Worm (Caenorhabditis elegans) whole organism, L1 larva: ENCODE measurements around the gene nhr-177.

Experiments
- C34B4.2 ChIP-seq: sonication (generic microtip); optimal IDR thresholded peaks from 2 replicates; lab custom pipeline; 2017; ENCODE audit warnings: mild to moderate bottlenecking, missing genetic modification characterization, missing compliant biosample characterization
- Y116A8C.19 ChIP-seq: sonication (generic microtip); optimal IDR thresholded peaks from 2 replicates; lab custom pipeline; 2016; ENCODE audit warnings: missing compliant biosample characterization, missing genetic modification characterization, borderline replicate concordance
- aha-1 ChIP-seq: fragments of 150-350 bp; optimal IDR thresholded peaks from 2 replicates; lab custom pipeline; 2014; ENCODE audit warnings: missing biosample characterization, missing genetic modification characterization
- alr-1 ChIP-seq: fragments of 200-800 bp; sonication (Bioruptor generic); optimal IDR thresholded peaks from 2 replicates; lab custom pipeline; 2018; ENCODE audit warnings: borderline replicate concordance, mild to moderate bottlenecking, missing genetic modification characterization, missing compliant biosample characterization
- aly-2 ChIP-seq: fragments of 150-350 bp; optimal IDR thresholded peaks from 2 replicates; lab custom pipeline; 2014; ENCODE audit warnings: missing biosample characterization, missing genetic modification characterization
- ceh-8 ChIP-seq: fragments of 200-800 bp; sonication (Bioruptor generic); optimal IDR thresholded peaks from 2 replicates; lab custom pipeline; 2018; ENCODE audit warnings: mild to moderate bottlenecking, missing genetic modification characterization, moderate library complexity, missing compliant biosample characterization
- ceh-82 ChIP-seq, 3 experiments: fragments of 150-350 bp in 1 of 3; sonication (generic microtip) in 2 of 3; optimal IDR thresholded peaks; 2 replicates each; lab custom pipeline; 2014 to 2017; ENCODE audit warnings: missing biosample characterization in 3 of 3, missing genetic modification characterization in 3 of 3
- ceh-88 ChIP-seq: fragments of 200-800 bp; sonication (Bioruptor generic); IDR thresholded peaks from 2 replicates; pipeline ENCODE4 v1.3.6; 2022; ENCODE audit warnings: missing genetic modification characterization, missing compliant biosample characterization
- ces-1 ChIP-seq: fragments of 150-350 bp; optimal IDR thresholded peaks from 2 replicates; lab custom pipeline; 2014; ENCODE audit warnings: missing biosample characterization, missing genetic modification reagents, missing genetic modification characterization
- efl-1 ChIP-seq, 4 experiments: fragments of 150-350 bp; optimal IDR thresholded peaks in 3 of 4; peaks in 1 of 4; 1 replicate in 1 of 4; 2 replicates in 3 of 4; lab custom pipeline; 2014; ENCODE audit warnings: missing biosample characterization in 2 of 4, missing genetic modification characterization in 2 of 4, missing genetic modification reagents in 2 of 4
- efl-3 ChIP-seq: fragments of 200-800 bp; sonication (Bioruptor generic); optimal IDR thresholded peaks from 2 replicates; lab custom pipeline; 2018; ENCODE audit warnings: mild to moderate bottlenecking, missing genetic modification characterization, missing compliant biosample characterization
- egl-27 ChIP-seq, 2 experiments: fragments of 150-350 bp in 1 of 2; sonication (generic microtip); optimal IDR thresholded peaks; 3 replicates each; lab custom pipeline; 2017 to 2018; ENCODE audit warnings: missing biosample characterization in 2 of 2, missing genetic modification characterization in 2 of 2, missing genetic modification reagents in 2 of 2
- elt-3 ChIP-seq, 6 experiments: fragments of 150-350 bp in 1 of 6; sonication (generic microtip); optimal IDR thresholded peaks; 2 replicates each; lab custom pipeline; 2017 to 2018; ENCODE audit warnings: missing biosample characterization in 6 of 6, missing genetic modification characterization in 6 of 6, inconsistent platforms in 1 of 6
- ets-5 ChIP-seq: fragments of 200-800 bp; sonication (Bioruptor generic); IDR thresholded peaks from 2 replicates; pipeline ENCODE4 v1.3.6; 2022; ENCODE audit warnings: missing genetic modification characterization, missing compliant biosample characterization
- fkh-4 ChIP-seq: sonication (generic microtip); optimal IDR thresholded peaks from 2 replicates; lab custom pipeline; 2016; ENCODE audit warnings: missing compliant biosample characterization, missing genetic modification characterization, borderline replicate concordance
- fos-1 ChIP-seq: fragments of 150-350 bp; optimal IDR thresholded peaks from 2 replicates; lab custom pipeline; 2014; ENCODE audit warnings: missing biosample characterization, missing genetic modification characterization
- irx-1 ChIP-seq: sonication (generic microtip); optimal IDR thresholded peaks from 2 replicates; lab custom pipeline; 2016; ENCODE audit warnings: missing genetic modification characterization, missing compliant biosample characterization
- lin-35 ChIP-seq, 2 experiments: fragments of 150-350 bp; optimal IDR thresholded peaks; 2 replicates each; lab custom pipeline; 2014; ENCODE audit warnings: missing biosample characterization in 2 of 2, missing genetic modification characterization in 2 of 2, missing genetic modification reagents in 2 of 2
- lir-3 ChIP-seq: sonication (generic microtip); optimal IDR thresholded peaks from 2 replicates; lab custom pipeline; 2016; ENCODE audit warnings: mild to moderate bottlenecking, missing genetic modification characterization, moderate library complexity, missing compliant biosample characterization; ENCODE audit not compliant: poor library complexity
- lsy-2 ChIP-seq, 2 experiments: fragments of 150-350 bp; optimal IDR thresholded peaks; 2 replicates each; lab custom pipeline; 2014; ENCODE audit warnings: missing biosample characterization in 2 of 2, missing genetic modification characterization in 2 of 2
- mdl-1 ChIP-seq, 2 experiments: fragments of 150-350 bp; optimal IDR thresholded peaks; 2 replicates each; lab custom pipeline; 2014 to 2017; ENCODE audit warnings: missing biosample characterization in 2 of 2, missing genetic modification characterization in 2 of 2, inconsistent platforms in 1 of 2
- mef-2 ChIP-seq: fragments of 150-350 bp; optimal IDR thresholded peaks from 2 replicates; lab custom pipeline; 2014; ENCODE audit warnings: missing biosample characterization, missing genetic modification characterization
- mep-1 ChIP-seq: fragments of 150-350 bp; optimal IDR thresholded peaks from 2 replicates; lab custom pipeline; 2014; ENCODE audit warnings: missing biosample characterization, missing genetic modification characterization
- nhr-11 ChIP-seq: fragments of 150-350 bp; optimal IDR thresholded peaks from 2 replicates; lab custom pipeline; 2014; ENCODE audit warnings: missing biosample characterization, missing genetic modification characterization
- nhr-12 ChIP-seq: sonication (generic microtip); optimal IDR thresholded peaks from 2 replicates; lab custom pipeline; 2017; ENCODE audit warnings: missing biosample characterization, missing genetic modification characterization
- nhr-20 ChIP-seq: sonication (generic microtip); optimal IDR thresholded peaks from 2 replicates; lab custom pipeline; 2016; ENCODE audit warnings: mild to moderate bottlenecking, missing genetic modification characterization, missing compliant biosample characterization
- nhr-28 ChIP-seq: fragments of 150-350 bp; optimal IDR thresholded peaks from 2 replicates; lab custom pipeline; 2014; ENCODE audit warnings: missing biosample characterization, missing genetic modification characterization
- nhr-47 ChIP-seq: sonication (generic microtip); optimal IDR thresholded peaks from 2 replicates; lab custom pipeline; 2016; ENCODE audit warnings: mild to moderate bottlenecking, missing genetic modification characterization, moderate library complexity, missing compliant biosample characterization
- nhr-71 ChIP-seq: sonication (generic microtip); optimal IDR thresholded peaks from 2 replicates; lab custom pipeline; 2016; ENCODE audit warnings: mild to moderate bottlenecking, missing genetic modification characterization, moderate library complexity, missing compliant biosample characterization
- nhr-84 ChIP-seq: sonication (generic microtip); optimal IDR thresholded peaks from 2 replicates; lab custom pipeline; 2017; ENCODE audit warnings: missing biosample characterization, missing genetic modification characterization
- nhr-85 ChIP-seq: sonication (generic microtip); peaks from one replicate; lab custom pipeline; 2016; ENCODE audit warnings: missing genetic modification characterization, inconsistent platforms, missing compliant biosample characterization
- nhr-90 ChIP-seq: sonication (generic microtip); optimal IDR thresholded peaks from 2 replicates; lab custom pipeline; 2016; ENCODE audit warnings: mild to moderate bottlenecking, missing genetic modification characterization, missing compliant biosample characterization; ENCODE audit not compliant: poor library complexity
- pag-3 ChIP-seq: sonication (generic microtip); optimal IDR thresholded peaks from 2 replicates; lab custom pipeline; 2017; ENCODE audit warnings: missing genetic modification characterization, mild to moderate bottlenecking, missing compliant biosample characterization, antibody characterized with exemption, borderline replicate concordance; ENCODE audit not compliant: insufficient read depth
- pax-3 ChIP-seq: fragments of 200-800 bp; sonication (Bioruptor generic); optimal IDR thresholded peaks from 2 replicates; lab custom pipeline; 2018; ENCODE audit warnings: mild to moderate bottlenecking, missing genetic modification characterization, moderate library complexity, missing compliant biosample characterization
- skn-1 ChIP-seq: fragments of 150-350 bp; optimal IDR thresholded peaks from 2 replicates; lab custom pipeline; 2014; ENCODE audit warnings: missing biosample characterization, missing genetic modification characterization
- snpc-4 ChIP-seq: fragments of 150-350 bp; optimal IDR thresholded peaks from 2 replicates; lab custom pipeline; 2014; ENCODE audit warnings: missing biosample characterization, missing genetic modification characterization
- sup-37 ChIP-seq: fragments of 200-800 bp; sonication (Bioruptor generic); optimal IDR thresholded peaks from 2 replicates; lab custom pipeline; 2018; ENCODE audit warnings: mild to moderate bottlenecking, missing genetic modification characterization, missing compliant biosample characterization
- swsn-7 ChIP-seq: sonication (generic microtip); optimal IDR thresholded peaks from 2 replicates; lab custom pipeline; 2016; ENCODE audit warnings: missing genetic modification characterization, missing compliant biosample characterization
- tlp-1 ChIP-seq: fragments of 150-350 bp; optimal IDR thresholded peaks from 2 replicates; lab custom pipeline; 2014; ENCODE audit warnings: missing biosample characterization, missing genetic modification characterization
- unc-62 ChIP-seq: fragments of 150-350 bp; optimal IDR thresholded peaks from 2 replicates; lab custom pipeline; 2014; ENCODE audit warnings: missing biosample characterization, missing genetic modification reagents, missing genetic modification characterization
- vab-15 ChIP-seq: sonication (generic microtip); optimal IDR thresholded peaks from 2 replicates; lab custom pipeline; 2017; ENCODE audit warnings: missing genotype, mild to moderate bottlenecking, missing genetic modification characterization, missing compliant biosample characterization
- xbp-1 ChIP-seq: sonication (generic microtip); optimal IDR thresholded peaks from 2 replicates; lab custom pipeline; 2016; ENCODE audit warnings: missing genetic modification characterization, missing compliant biosample characterization
- zip-4 ChIP-seq: fragments of 200-800 bp; sonication (Bioruptor generic); optimal IDR thresholded peaks from 2 replicates; lab custom pipeline; 2018; ENCODE audit warnings: mild to moderate bottlenecking, missing genetic modification characterization, moderate library complexity, missing compliant biosample characterization
- ztf-11 ChIP-seq, 2 experiments: sonication (generic microtip); optimal IDR thresholded peaks; 2 replicates each; lab custom pipeline; 2016 to 2017; ENCODE audit warnings: missing genetic modification characterization in 2 of 2, missing biosample characterization in 1 of 2, missing compliant biosample characterization in 1 of 2

The nhr-177 gene

DNA sequence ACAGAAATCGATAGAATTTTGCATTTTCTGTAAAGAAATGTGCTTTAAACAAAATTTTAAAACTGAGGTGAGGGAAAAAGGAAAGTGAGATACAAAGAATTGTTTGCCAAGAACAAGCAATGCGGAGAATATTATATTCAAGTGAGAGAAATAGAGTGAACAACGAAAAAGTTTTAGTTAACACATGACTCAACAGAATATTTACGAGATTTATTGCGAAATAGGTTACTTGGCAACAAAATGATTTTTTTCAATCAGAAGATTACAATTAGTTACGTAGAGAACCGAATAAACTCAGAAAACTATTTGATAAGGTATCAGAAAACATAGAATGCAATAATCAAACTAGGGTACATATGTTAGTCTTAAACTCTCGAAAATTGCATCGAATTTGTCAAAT, 11.4 kb downstream of the nhr-177 start, which contains the start of gene nhr-117:
Gene nhr-117, minus strand, starts transcription at position 27 of the 400 bp plus-strand sequence.
- TF ChIP-seq efl-1 (optimal IDR thresholded peaks at IDR 0.05; lab: Kevin White, UChicago) (no peak), efl-1 (GFP tag; optimal IDR thresholded peaks at IDR 0.05 in 1 of 2; lab: Kevin White, UChicago) (peak in 1 of 2 experiments; percentile 81), nhr-28 (tag; lab: Kevin White, UChicago) (no peak), nhr-20 (peak; percentile 2), swsn-7 (no peak), lin-35 (GFP tag; optimal IDR thresholded peaks at IDR 0.05; lab: Kevin White, UChicago) (peak in 1 of 2 experiments; percentile 14), nhr-71 (peak; percentile 27), zip-4 (peak; percentile 67), skn-1 (peak; percentile 40), lsy-2 (tag; optimal IDR thresholded peaks at IDR 0.05; lab: Kevin White, UChicago) (peak in 1 of 2 experiments; percentile 1)

DNA sequence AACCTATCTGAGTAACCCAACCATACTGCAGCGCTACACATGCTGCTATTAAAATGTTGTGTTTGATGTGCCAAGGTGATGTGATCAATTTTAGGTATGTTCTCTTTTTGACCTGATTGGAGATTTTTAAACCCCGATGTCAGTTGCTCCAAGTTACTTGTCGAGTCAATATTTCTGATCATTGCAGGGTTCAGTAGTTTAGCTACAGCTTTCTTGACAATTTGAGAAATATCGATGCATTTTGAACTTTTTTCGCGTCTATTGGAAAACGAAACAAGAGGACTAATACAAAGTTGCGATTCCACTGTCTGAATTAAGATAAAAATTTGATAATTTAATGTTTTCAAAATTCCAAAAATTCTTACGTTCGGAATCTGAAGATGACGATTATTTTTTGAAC, 13.4 kb downstream of the nhr-177 start:
- TF ChIP-seq nhr-71 (no peak), ztf-11 (tag; optimal IDR thresholded peaks at IDR 0.05; lab: Kevin White, UChicago) (no peak), snpc-4 (tag; lab: Kevin White, UChicago) (no peak), lir-3 (no peak), ces-1 (no peak)

DNA sequence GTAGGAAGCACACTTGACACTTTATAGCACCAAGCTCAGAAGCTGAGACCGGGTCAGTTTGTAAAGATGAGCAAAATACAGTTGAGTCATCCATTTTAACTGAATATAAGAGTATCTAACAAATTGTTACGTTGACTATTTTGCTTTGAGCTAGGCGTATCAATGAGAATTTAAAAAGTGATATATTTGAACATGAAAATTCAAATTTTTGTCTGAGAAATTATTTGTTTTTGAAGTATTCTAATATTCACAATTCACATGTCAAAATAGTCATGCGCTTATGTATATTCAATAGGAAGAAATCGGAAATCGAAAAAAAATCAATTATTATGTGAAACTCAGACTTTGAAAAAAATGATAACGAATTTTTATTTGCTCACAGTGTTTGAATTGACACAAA, 14.3 kb downstream of the nhr-177 start, which contains the start of gene nhr-110:
Gene nhr-110, minus strand, starts transcription at position 101 of the 400 bp plus-strand sequence.
- TF ChIP-seq nhr-90 (no peak), nhr-85 (no peak), vab-15 (tag; lab: Kevin White, UChicago) (no peak), nhr-84 (no peak), irx-1 (tag; lab: Kevin White, UChicago) (no peak), xbp-1 (tag; lab: Kevin White, UChicago) (no peak)

DNA sequence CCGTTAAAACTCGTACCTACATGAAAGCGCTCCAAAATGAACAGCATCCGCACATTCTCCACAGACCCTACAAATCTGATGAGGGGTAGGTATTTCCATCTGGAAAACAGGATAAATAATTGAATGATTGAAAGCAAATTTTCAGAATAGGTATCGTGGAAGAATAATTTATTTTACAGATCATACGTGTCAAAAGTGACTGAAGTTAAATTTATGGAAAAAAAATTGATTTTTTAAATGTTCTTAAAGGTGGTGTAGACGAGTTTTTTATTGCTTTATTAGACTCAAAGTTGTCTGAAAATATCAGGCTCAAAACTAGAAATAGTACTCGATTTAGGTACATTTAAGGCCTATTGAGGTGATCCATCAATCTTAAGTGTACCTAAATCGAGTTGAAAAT, 16.7 kb downstream of the nhr-177 start, which contains the start of gene nhr-237:
Gene nhr-237, minus strand, starts transcription at position 101 of the 400 bp plus-strand sequence.
- TF ChIP-seq pag-3 (tag; lab: Kevin White, UChicago) (no peak), efl-3 (no peak), nhr-47 (tag; lab: Kevin White, UChicago) (no peak), mep-1 (tag; lab: Kevin White, UChicago) (no peak), ceh-88 (GFP tag; lab: Robert Waterston, UW) (no peak), ets-5 (GFP tag; lab: Robert Waterston, UW) (no peak), nhr-12 (no peak), fkh-4 (tag; lab: Kevin White, UChicago) (no peak), lsy-2 (tag; optimal IDR thresholded peaks at IDR 0.05; lab: Kevin White, UChicago) (no peak), nhr-85 (no peak), vab-15 (tag; lab: Kevin White, UChicago) (no peak), Y116A8C.19 (no peak), unc-62 (no peak), snpc-4 (tag; lab: Kevin White, UChicago) (no peak), aha-1 (tag; lab: Kevin White, UChicago) (no peak), egl-27 (tag; optimal IDR thresholded peaks at IDR 0.05; lab: Kevin White, UChicago) (no peak), ces-1 (no peak), fos-1 (tag; lab: Kevin White, UChicago) (no peak), ceh-8 (GFP tag; lab: Kevin White, UChicago) (no peak)

DNA sequence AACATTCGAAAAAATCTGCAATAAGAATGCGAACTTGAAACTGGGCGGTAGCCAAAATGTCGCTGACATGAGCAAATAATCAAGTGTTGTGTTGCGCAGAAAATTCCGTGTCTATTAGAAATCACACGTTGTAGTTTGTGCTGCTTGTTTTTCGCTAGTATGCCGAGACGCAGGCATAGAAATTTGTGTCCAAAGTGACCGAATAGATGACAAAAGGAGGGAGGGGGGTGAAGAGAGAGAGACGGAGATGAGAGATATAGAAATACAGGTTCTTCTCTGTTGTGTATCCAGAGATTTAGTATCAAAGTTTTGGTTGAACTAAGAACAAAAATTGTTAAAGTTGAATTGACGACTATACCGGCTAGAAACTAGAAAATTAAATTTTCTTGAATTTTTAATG, 17.2 kb downstream of the nhr-177 start:
- no peak for TF ChIP-seq mef-2 (tag; lab: Kevin White, UChicago)
- TF ChIP-seq pax-3 = no peak
- TF ChIP-seq fkh-4 (tag; lab: Kevin White, UChicago) = no peak
- TF ChIP-seq aly-2 = no peak
- no peak for TF ChIP-seq pag-3 (tag; lab: Kevin White, UChicago)
- TF ChIP-seq elt-3 (tag; optimal IDR thresholded peaks at IDR 0.05; lab: Kevin White, UChicago) = peak in 1 of 6 experiments; percentile 26
- no peak for TF ChIP-seq C34B4.2
- peak; percentile 27 for TF ChIP-seq mep-1 (tag; lab: Kevin White, UChicago)
- TF ChIP-seq tlp-1 (tag; lab: Kevin White, UChicago) = no peak
- TF ChIP-seq mdl-1 (tag; optimal IDR thresholded peaks at IDR 0.05; lab: Kevin White, UChicago) = peak in 1 of 2 experiments; percentile 49
- peak in 2 of 3 experiments; percentile 10 to 17 for TF ChIP-seq ceh-82 (tag; optimal IDR thresholded peaks at IDR 0.05; lab: Kevin White, UChicago)
- TF ChIP-seq nhr-11 (tag; lab: Kevin White, UChicago) = peak; percentile 3
- TF ChIP-seq sup-37 = no peak
- TF ChIP-seq nhr-47 (tag; lab: Kevin White, UChicago) = no peak
- no peak for TF ChIP-seq alr-1
- TF ChIP-seq snpc-4 (tag; lab: Kevin White, UChicago) = no peak
- peak; percentile 67 for TF ChIP-seq nhr-71
- peak; percentile 47 for TF ChIP-seq nhr-90
